Fruit fly (Drosophila melanogaster): Measurements from ENCODE around the gene CycH.

Gene CycH

DNA sequence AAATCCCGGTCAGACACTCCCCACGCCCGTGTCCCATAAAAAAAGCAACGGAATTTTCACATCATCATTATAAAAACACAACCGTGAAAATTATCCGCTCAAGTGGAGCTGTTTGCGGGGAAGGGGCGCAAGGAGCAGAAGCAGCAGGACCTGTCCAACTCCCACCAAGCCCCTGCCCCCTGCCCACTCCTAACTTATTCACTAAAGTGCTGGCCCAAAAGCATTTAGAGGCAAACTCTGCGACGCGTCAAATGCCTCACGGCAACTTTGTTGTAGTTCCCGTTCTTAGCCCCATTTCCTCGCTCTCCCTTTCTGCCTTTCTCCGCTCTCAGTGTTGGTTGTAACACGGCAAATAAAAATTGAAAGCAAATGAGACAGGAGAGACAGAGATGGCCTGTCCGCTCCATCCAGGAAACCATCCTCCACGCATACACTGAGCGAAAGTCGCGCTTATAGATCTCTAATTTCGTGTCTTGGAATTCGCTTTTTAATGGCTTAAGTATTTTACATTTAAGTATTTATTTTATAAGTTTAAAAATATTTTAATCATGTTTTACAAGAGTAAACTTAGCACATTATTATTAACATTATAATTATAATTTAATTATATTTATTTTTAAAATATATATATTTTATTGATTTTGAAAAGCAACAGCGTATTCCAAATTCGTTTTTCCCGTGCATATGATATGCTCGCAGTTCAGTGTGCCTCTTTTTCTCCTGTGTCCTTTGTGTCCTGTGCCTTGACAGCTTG lies 37.7 kb downstream of the CycH start (continued):
- TF ChIP-seq CG7745 (tag; optimal IDR thresholded peaks at IDR 0.05) (no peak), CG8478 (optimal IDR thresholded peaks at IDR 0.05) (no peak), dm (GFP tag; optimal IDR thresholded peaks at IDR 0.05) (no peak), CG9727 (GFP tag; optimal IDR thresholded peaks at IDR 0.05) (peak; percentile 55), CG2875 (GFP tag; optimal IDR thresholded peaks at IDR 0.05) (no peak), dpn (GFP tag; optimal IDR thresholded peaks at IDR 0.05) (no peak), Sox102F (GFP tag; optimal IDR thresholded peaks at IDR 0.05) (peak; percentile 38), CG6765 (GFP tag; optimal IDR thresholded peaks at IDR 0.05) (peak; percentile 39), CG18619 (GFP tag; optimal IDR thresholded peaks at IDR 0.05) (peak; percentile 39), sug (tag; optimal IDR thresholded peaks at IDR 0.05) (no peak), chn (GFP tag; optimal IDR thresholded peaks at IDR 0.05) (no peak), CG11695 (GFP tag; IDR thresholded peaks at IDR 0.05) (0 out of 3 replicates have a peak, but pooled peaks have one; percentile 25), Meics (GFP tag; optimal IDR thresholded peaks at IDR 0.05) (peak; percentile 70), CG7786 (GFP tag; optimal IDR thresholded peaks at IDR 0.05) (no peak), CG11398 (GFP tag; optimal IDR thresholded peaks at IDR 0.05) (no peak), CG13296 (GFP tag; optimal IDR thresholded peaks at IDR 0.05) (peak; percentile 62), CG1602 (GFP tag; optimal IDR thresholded peaks at IDR 0.05) (no peak), TFAM (GFP tag; optimal IDR thresholded peaks at IDR 0.05) (no peak), nau (GFP tag; optimal IDR thresholded peaks at IDR 0.05) (no peak), shn (GFP tag; optimal IDR thresholded peaks at IDR 0.05) (no peak), CG8765 (GFP tag; IDR thresholded peaks at IDR 0.05) (no peak), wdn (GFP tag; IDR thresholded peaks at IDR 0.05) (no peak), Vsx1 (GFP tag; optimal IDR thresholded peaks at IDR 0.05) (no peak), CG17829 (tag; optimal IDR thresholded peaks at IDR 0.05) (no peak), CG12942 (GFP tag; optimal IDR thresholded peaks at IDR 0.05) (peak; percentile 8), CG4404 (GFP tag; IDR thresholded peaks at IDR 0.05) (no peak), ro (GFP tag; IDR thresholded peaks at IDR 0.05) (no peak), CG11504 (tag; optimal IDR thresholded peaks at IDR 0.05) (peak; percentile 75), Xbp1 (GFP tag; optimal IDR thresholded peaks at IDR 0.05) (peak; percentile 6), CG1832 (GFP tag; optimal IDR thresholded peaks at IDR 0.05) (no peak), prd (optimal IDR thresholded peaks at IDR 0.05) (no peak), prd (GFP tag; IDR thresholded peaks at IDR 0.05) (no peak), pnt (GFP tag; optimal IDR thresholded peaks at IDR 0.05) (no peak), CG15269 (tag; optimal IDR thresholded peaks at IDR 0.05) (peak; percentile 57), Spps (tag; optimal IDR thresholded peaks at IDR 0.05) (no peak), CG15479 (GFP tag; optimal IDR thresholded peaks at IDR 0.05) (no peak), CG12299 (tag; optimal IDR thresholded peaks at IDR 0.05) (no peak), CG2678 (tag; optimal IDR thresholded peaks at IDR 0.05) (peak; percentile 76), CrebB (tag; optimal IDR thresholded peaks at IDR 0.05) (no peak), salm (tag; optimal IDR thresholded peaks at IDR 0.05) (no peak), mld (GFP tag; IDR thresholded peaks at IDR 0.05; ENCODE audit: partially characterized antibody) (no peak), ERR (GFP tag; optimal IDR thresholded peaks at IDR 0.05) (no peak), CG4328 (GFP tag; optimal IDR thresholded peaks at IDR 0.05) (peak; percentile 0), CG34224 (GFP tag; IDR thresholded peaks at IDR 0.05; ENCODE audit: partially characterized antibody) (no peak), CG11085 (GFP tag; IDR thresholded peaks at IDR 0.05) (no peak), slbo (GFP tag; IDR thresholded peaks at IDR 0.05) (peak; percentile 43; the same call in 1 of the 2 replicates), NfI (GFP tag; optimal IDR thresholded peaks at IDR 0.05) (peak; percentile 33), pum (GFP tag; optimal IDR thresholded peaks at IDR 0.05) (no peak), z (GFP tag; IDR thresholded peaks at IDR 0.05) (no peak), BtbVII (GFP tag; optimal IDR thresholded peaks at IDR 0.05) (peak; percentile 51)

All from whole organism, embryonic.